Worm (Caenorhabditis elegans) whole organism, L4/young adult: ENCODE results near the gene swm-1.

ENCODE experiments used
- W03F9.2 ChIP-seq: fragments of 150-350 bp; optimal IDR thresholded peaks from 2 replicates; lab custom pipeline; 2014; ENCODE audit warnings: missing biosample characterization, missing genetic modification characterization
- dao-5 ChIP-seq: sonication (generic microtip); optimal IDR thresholded peaks from 2 replicates; lab custom pipeline; 2016; ENCODE audit warnings: missing genotype, missing genetic modification characterization, moderate library complexity, missing compliant biosample characterization
- him-1 ChIP-seq: sonication (generic microtip); optimal IDR thresholded peaks from 2 replicates; lab custom pipeline; 2016; ENCODE audit warnings: missing genotype, missing genetic modification reagents, missing genetic modification characterization, missing compliant biosample characterization

DNA sequence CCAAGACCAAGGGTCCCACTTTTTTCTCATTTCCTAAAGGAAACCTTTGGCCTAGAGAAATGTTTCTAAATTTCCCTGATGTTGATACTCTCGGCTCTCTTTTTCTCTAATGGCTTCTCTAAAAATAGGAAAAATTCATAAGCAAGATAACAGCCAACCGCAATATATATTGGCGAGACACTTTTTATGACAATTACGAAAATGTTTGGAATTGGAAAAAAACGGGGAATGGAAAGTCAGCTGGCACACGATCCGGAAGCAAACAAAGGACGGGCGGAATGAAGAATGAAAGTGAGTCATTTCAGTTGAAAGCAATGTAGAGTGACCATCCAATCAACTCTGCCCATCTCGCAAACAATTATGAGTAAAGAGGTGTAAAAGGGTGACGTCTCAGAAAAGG, 26.7 kb upstream of the swm-1 start:
- TF ChIP-seq him-1 (tag; lab: Kevin White, UChicago): no peak
- TF ChIP-seq W03F9.2 (tag; lab: Kevin White, UChicago): no peak
- TF ChIP-seq dao-5: no peak
